Worm (Caenorhabditis elegans): Measurements from ENCODE around the gene srt-70.

Gene srt-70

DNA sequence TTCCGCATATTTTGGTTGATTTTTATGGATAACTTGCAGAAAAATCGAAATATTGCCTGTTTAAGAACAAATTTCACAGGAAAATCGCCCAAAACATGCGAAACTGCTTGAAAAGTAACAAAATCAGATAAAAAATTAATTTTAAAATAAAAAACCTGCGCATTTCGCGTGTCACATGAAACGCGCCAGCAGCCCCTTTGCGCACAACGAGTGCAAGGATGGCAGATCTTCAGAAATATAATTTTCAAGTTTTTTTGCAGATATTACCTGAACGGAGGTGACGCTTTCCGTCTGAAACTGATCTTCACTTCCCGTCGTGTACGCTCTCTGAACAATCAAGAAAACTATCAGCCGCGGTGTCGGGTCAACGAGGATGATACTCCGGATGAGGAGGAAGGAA lies 15.6 kb upstream of the srt-70 start:
- TF ChIP-seq med-1 (GFP tag; optimal IDR thresholded peaks at IDR 0.05; ENCODE audit: insufficient read depth) (no peak), ztf-29 (GFP tag; IDR thresholded peaks at IDR 0.05) (no peak), flt-1 (GFP tag; IDR thresholded peaks at IDR 0.05) (0 out of 2 replicates have a peak, but pooled peaks have one; percentile 14), cog-1 (tag; optimal IDR thresholded peaks at IDR 0.05) (no peak), T22C8.4 (GFP tag; IDR thresholded peaks at IDR 0.05) (no peak), ztf-23 (GFP tag; IDR thresholded peaks at IDR 0.05) (no peak), ref-1 (GFP tag; conservative IDR thresholded peaks at IDR 0.05) (no peak), klf-2 (GFP tag; conservative IDR thresholded peaks at IDR 0.05) (no peak), tab-1 (GFP tag; IDR thresholded peaks at IDR 0.05) (0 out of 2 replicates have a peak, but pooled peaks have one; percentile 26)

ce11 chrV:5273770-5274169 lies 14.4 kb upstream of the srt-70 start, which contains the start of gene natc-2:
Gene natc-2, plus strand, starts transcription at chrV:5274070.
- TF ChIP-seq ztf-29 (GFP tag; IDR thresholded peaks at IDR 0.05) (no peak), cog-1 (tag; optimal IDR thresholded peaks at IDR 0.05) (no peak), med-1 (GFP tag; optimal IDR thresholded peaks at IDR 0.05; ENCODE audit: insufficient read depth) (no peak), T22C8.4 (GFP tag; IDR thresholded peaks at IDR 0.05) (no peak), klf-2 (GFP tag; conservative IDR thresholded peaks at IDR 0.05) (no peak), ztf-23 (GFP tag; IDR thresholded peaks at IDR 0.05) (no peak), flt-1 (GFP tag; IDR thresholded peaks at IDR 0.05) (no peak), ref-1 (GFP tag; conservative IDR thresholded peaks at IDR 0.05) (no peak), tab-1 (GFP tag; IDR thresholded peaks at IDR 0.05) (no peak)

- TF ChIP-seq ref-1 (GFP tag; conservative IDR thresholded peaks at IDR 0.05) (no peak), med-1 (GFP tag; optimal IDR thresholded peaks at IDR 0.05; ENCODE audit: insufficient read depth) (no peak), cog-1 (tag; optimal IDR thresholded peaks at IDR 0.05) (no peak), T22C8.4 (GFP tag; IDR thresholded peaks at IDR 0.05) (no peak), tab-1 (GFP tag; IDR thresholded peaks at IDR 0.05) (no peak), ztf-23 (GFP tag; IDR thresholded peaks at IDR 0.05) (no peak), flt-1 (GFP tag; IDR thresholded peaks at IDR 0.05) (no peak), klf-2 (GFP tag; conservative IDR thresholded peaks at IDR 0.05) (no peak), ztf-29 (GFP tag; IDR thresholded peaks at IDR 0.05) (no peak)
Observed at ce11 chrV:5273241-5273640, 13.9 kb upstream of the srt-70 start.

DNA sequence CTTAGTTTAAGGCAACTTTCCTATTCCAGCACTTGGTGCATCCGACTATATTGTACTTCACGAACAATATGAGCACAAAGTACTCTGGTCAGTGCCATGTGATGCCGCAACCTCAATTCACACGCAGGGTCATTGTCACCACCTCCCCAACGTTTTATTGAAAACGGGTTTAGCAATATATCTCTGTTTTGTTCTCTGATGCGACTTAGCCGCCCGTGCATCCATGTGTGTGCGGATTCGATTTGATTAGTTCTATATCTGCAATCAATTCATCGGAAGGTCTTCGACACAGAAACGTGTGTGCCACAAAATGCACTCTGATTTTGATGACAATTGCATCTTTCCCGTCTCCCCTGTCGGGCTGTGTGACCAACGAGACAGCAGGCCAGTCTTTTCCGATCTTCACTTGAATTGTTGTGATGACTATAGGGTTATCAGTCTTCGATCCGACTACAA lies 13.3 kb upstream of the srt-70 start:
- TF ChIP-seq ref-1 (GFP tag; conservative IDR thresholded peaks at IDR 0.05) = no peak
- TF ChIP-seq flt-1 (GFP tag; IDR thresholded peaks at IDR 0.05) = 0 out of 2 replicates have a peak, but pooled peaks have one; percentile 20

ce11 chrV:5272034-5272433 lies 12.7 kb upstream of the srt-70 start:
- TF ChIP-seq flt-1 (GFP tag; IDR thresholded peaks at IDR 0.05) = no peak
- TF ChIP-seq klf-2 (GFP tag; conservative IDR thresholded peaks at IDR 0.05) = no peak
- no peak for TF ChIP-seq T22C8.4 (GFP tag; IDR thresholded peaks at IDR 0.05)
- TF ChIP-seq cog-1 (tag; optimal IDR thresholded peaks at IDR 0.05) = no peak
- no peak for TF ChIP-seq ref-1 (GFP tag; conservative IDR thresholded peaks at IDR 0.05)
- TF ChIP-seq ztf-23 (GFP tag; IDR thresholded peaks at IDR 0.05) = no peak
- TF ChIP-seq tab-1 (GFP tag; IDR thresholded peaks at IDR 0.05) = no peak
- no peak for TF ChIP-seq ztf-29 (GFP tag; IDR thresholded peaks at IDR 0.05)
- no peak for TF ChIP-seq med-1 (GFP tag; optimal IDR thresholded peaks at IDR 0.05; ENCODE audit: insufficient read depth)

ce11 chrV:5271487-5271886 lies 12.1 kb upstream of the srt-70 start:
- TF ChIP-seq med-1 (GFP tag; optimal IDR thresholded peaks at IDR 0.05; ENCODE audit: insufficient read depth) (no peak), cog-1 (tag; optimal IDR thresholded peaks at IDR 0.05) (peak; percentile 12)

- TF ChIP-seq T22C8.4 (GFP tag; IDR thresholded peaks at IDR 0.05) (0 out of 2 replicates have a peak, but pooled peaks have one; percentile 35), flt-1 (GFP tag; IDR thresholded peaks at IDR 0.05) (no peak)
Observed at ce11 chrV:5269024-5269535, 9.7 kb upstream of the srt-70 start, which contains the start of gene penr-1. Gene penr-1, plus strand, starts transcription at chrV:5269485.

ce11 chrV:5265581-5265980 lies 6.2 kb upstream of the srt-70 start, which contains the start of the genes srt-69 and B0238.12:
Gene srt-69, minus strand, starts transcription at chrV:5265681.
Gene B0238.12, plus strand, starts transcription at chrV:5265844.
- TF ChIP-seq ztf-29 (GFP tag; IDR thresholded peaks at IDR 0.05) (no peak), cog-1 (tag; optimal IDR thresholded peaks at IDR 0.05) (no peak), flt-1 (GFP tag; IDR thresholded peaks at IDR 0.05) (no peak), ref-1 (GFP tag; conservative IDR thresholded peaks at IDR 0.05) (no peak), med-1 (GFP tag; optimal IDR thresholded peaks at IDR 0.05; ENCODE audit: insufficient read depth) (no peak), klf-2 (GFP tag; conservative IDR thresholded peaks at IDR 0.05) (no peak), T22C8.4 (GFP tag; IDR thresholded peaks at IDR 0.05) (no peak), ztf-23 (GFP tag; IDR thresholded peaks at IDR 0.05) (no peak), tab-1 (GFP tag; IDR thresholded peaks at IDR 0.05) (no peak)

DNA sequence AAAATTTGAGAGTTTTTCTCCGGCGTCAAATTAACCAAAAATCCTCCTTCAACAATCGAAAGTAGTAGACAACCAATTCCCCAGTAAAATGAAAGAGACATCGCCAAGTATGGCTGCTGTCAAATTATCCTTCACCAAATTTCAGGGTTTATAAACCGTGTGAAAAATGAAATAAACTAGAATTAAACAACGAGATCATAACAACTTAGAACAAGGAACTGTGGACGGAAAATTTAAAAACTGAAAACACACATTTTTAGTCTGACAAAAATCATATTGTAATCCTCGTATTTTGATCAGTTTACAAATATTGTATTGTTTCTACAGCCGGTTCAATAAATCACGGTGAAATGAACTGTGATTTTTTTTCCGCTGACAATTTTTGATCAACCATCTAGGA lies 3.7 kb upstream of the srt-70 start, which contains the start of gene cest-30:
TSS of gene cest-30 (minus strand) at position 101 of the 400 bp plus-strand sequence.
- TF ChIP-seq ztf-29 (GFP tag; IDR thresholded peaks at IDR 0.05) (no peak), ztf-23 (GFP tag; IDR thresholded peaks at IDR 0.05) (no peak), ref-1 (GFP tag; conservative IDR thresholded peaks at IDR 0.05) (no peak), klf-2 (GFP tag; conservative IDR thresholded peaks at IDR 0.05) (no peak), med-1 (GFP tag; optimal IDR thresholded peaks at IDR 0.05; ENCODE audit: insufficient read depth) (no peak), tab-1 (GFP tag; IDR thresholded peaks at IDR 0.05) (no peak), flt-1 (GFP tag; IDR thresholded peaks at IDR 0.05) (no peak), T22C8.4 (GFP tag; IDR thresholded peaks at IDR 0.05) (no peak), cog-1 (tag; optimal IDR thresholded peaks at IDR 0.05) (no peak)

- TF ChIP-seq klf-2 (GFP tag; conservative IDR thresholded peaks at IDR 0.05) (no peak), med-1 (GFP tag; optimal IDR thresholded peaks at IDR 0.05; ENCODE audit: insufficient read depth) (no peak), T22C8.4 (GFP tag; IDR thresholded peaks at IDR 0.05) (no peak), tab-1 (GFP tag; IDR thresholded peaks at IDR 0.05) (no peak), flt-1 (GFP tag; IDR thresholded peaks at IDR 0.05) (no peak), ref-1 (GFP tag; conservative IDR thresholded peaks at IDR 0.05) (no peak), ztf-23 (GFP tag; IDR thresholded peaks at IDR 0.05) (no peak), ztf-29 (GFP tag; IDR thresholded peaks at IDR 0.05) (no peak), cog-1 (tag; optimal IDR thresholded peaks at IDR 0.05) (no peak)
Observed at ce11 chrV:5257358-5257757, 2.0 kb downstream of the srt-70 start, which contains the start of gene srt-67. Gene srt-67, minus strand, starts transcription at chrV:5257458.
